Worm (Caenorhabditis elegans) whole organism, mixed stage, embryonic: ENCODE results near the gene F33H12.1.
A peak's percentile ranks its signal among the peaks of the same experiment; 100 is the strongest.

Source experiments
- M03D4.4 ChIP-seq: sonication (generic microtip); optimal IDR thresholded peaks from 2 replicates; lab custom pipeline; 2017; ENCODE audit warnings: mild to moderate bottlenecking, missing genetic modification characterization, missing compliant biosample characterization
- bed-3 ChIP-seq: fragments of 200-800 bp; sonication (Bioruptor generic); optimal IDR thresholded peaks from 3 replicates; lab custom pipeline; 2018; ENCODE audit warnings: mild to moderate bottlenecking, missing genetic modification characterization, moderate library complexity, missing compliant biosample characterization
- blmp-1 ChIP-seq: fragments of 150-350 bp; optimal IDR thresholded peaks from 2 replicates; lab custom pipeline; 2014; ENCODE audit warnings: missing biosample characterization, missing genetic modification characterization
- ceh-39 ChIP-seq: fragments of 150-350 bp; optimal IDR thresholded peaks from 2 replicates; lab custom pipeline; 2014; ENCODE audit warnings: missing biosample characterization, missing genetic modification characterization
- ceh-43 ChIP-seq: fragments of 200-800 bp; sonication (Bioruptor generic); optimal IDR thresholded peaks from 2 replicates; lab custom pipeline; 2018; ENCODE audit warnings: mild to moderate bottlenecking, missing genetic modification characterization, moderate library complexity, missing compliant biosample characterization
- ceh-83 ChIP-seq: fragments of 200-800 bp; sonication (Bioruptor generic); optimal IDR thresholded peaks from 2 replicates; lab custom pipeline; 2018; ENCODE audit warnings: mild to moderate bottlenecking, missing genetic modification characterization, missing compliant biosample characterization
- cnd-1 ChIP-seq: fragments of 200-800 bp; sonication (Bioruptor generic); optimal IDR thresholded peaks from 2 replicates; lab custom pipeline; 2018; ENCODE audit warnings: mild to moderate bottlenecking, missing genetic modification characterization, missing compliant biosample characterization
- drap-1 ChIP-seq: fragments of 200-800 bp; sonication (Bioruptor generic); optimal IDR thresholded peaks from 3 replicates; lab custom pipeline; 2018; ENCODE audit warnings: mild to moderate bottlenecking, missing genetic modification characterization, missing compliant biosample characterization
- elt-1 ChIP-seq: sonication (generic microtip); optimal IDR thresholded peaks from 2 replicates; lab custom pipeline; 2017; ENCODE audit warnings: missing genetic modification characterization, mild to moderate bottlenecking, missing compliant biosample characterization, antibody characterized with exemption, moderate library complexity, borderline replicate concordance; ENCODE audit not compliant: insufficient read depth
- flh-1 ChIP-seq: fragments of 200-800 bp; sonication (Bioruptor generic); optimal IDR thresholded peaks from 2 replicates; lab custom pipeline; 2018; ENCODE audit warnings: mild to moderate bottlenecking, missing genetic modification characterization, moderate library complexity, missing compliant biosample characterization
- ham-2 ChIP-seq: fragments of 200-800 bp; sonication (Bioruptor generic); optimal IDR thresholded peaks from 2 replicates; lab custom pipeline; 2018; ENCODE audit warnings: mild to moderate bottlenecking, missing genetic modification characterization, missing compliant biosample characterization
- hlh-1 ChIP-seq: fragments of 150-350 bp; optimal IDR thresholded peaks from 2 replicates; lab custom pipeline; 2014; ENCODE audit warnings: missing biosample characterization, missing genetic modification reagents, missing genetic modification characterization
- lin-32 ChIP-seq: fragments of 200-800 bp; sonication (Bioruptor generic); optimal IDR thresholded peaks from 2 replicates; lab custom pipeline; 2018; ENCODE audit warnings: mild to moderate bottlenecking, missing genetic modification characterization, missing compliant biosample characterization
- lsy-2 ChIP-seq: fragments of 150-350 bp; optimal IDR thresholded peaks from 2 replicates; lab custom pipeline; 2014; ENCODE audit warnings: missing biosample characterization, missing genetic modification characterization
- mab-5 ChIP-seq: fragments of 150-350 bp; optimal IDR thresholded peaks from 2 replicates; lab custom pipeline; 2014; ENCODE audit warnings: missing biosample characterization, missing genetic modification characterization
- mep-1 ChIP-seq: fragments of 150-350 bp; optimal IDR thresholded peaks from 2 replicates; lab custom pipeline; 2017; ENCODE audit warnings: missing biosample characterization, missing genetic modification reagents, missing genetic modification characterization, inconsistent platforms
- mls-2 ChIP-seq: sonication (generic microtip); optimal IDR thresholded peaks from 2 replicates; lab custom pipeline; 2016; ENCODE audit warnings: mild to moderate bottlenecking, missing genetic modification characterization, moderate library complexity, missing compliant biosample characterization
- nhr-12 ChIP-seq: fragments of 150-350 bp; optimal IDR thresholded peaks from 2 replicates; lab custom pipeline; 2014; ENCODE audit warnings: missing biosample characterization, missing genetic modification characterization
- nhr-2 ChIP-seq: fragments of 150-350 bp; optimal IDR thresholded peaks from 2 replicates; lab custom pipeline; 2014; ENCODE audit warnings: missing biosample characterization, missing genetic modification characterization
- nhr-237 ChIP-seq: fragments of 150-350 bp; optimal IDR thresholded peaks from 2 replicates; lab custom pipeline; 2014; ENCODE audit warnings: missing biosample characterization, missing genetic modification characterization
- nhr-28 ChIP-seq: fragments of 150-350 bp; optimal IDR thresholded peaks from 2 replicates; lab custom pipeline; 2014; ENCODE audit warnings: missing biosample characterization, missing genetic modification characterization
- nhr-76 ChIP-seq: sonication (generic microtip); optimal IDR thresholded peaks from 2 replicates; lab custom pipeline; 2017; ENCODE audit warnings: missing biosample characterization, missing genetic modification characterization
- pha-4 ChIP-seq: fragments of 150-350 bp; optimal IDR thresholded peaks from 2 replicates; lab custom pipeline; 2018; ENCODE audit warnings: missing biosample characterization, missing genetic modification reagents, missing genetic modification characterization
- snpc-4 ChIP-seq: fragments of 150-350 bp; optimal IDR thresholded peaks from 2 replicates; lab custom pipeline; 2014; ENCODE audit warnings: missing biosample characterization, missing genetic modification characterization
- sptf-1 ChIP-seq: sonication (generic microtip); optimal IDR thresholded peaks from 2 replicates; lab custom pipeline; 2017; ENCODE audit warnings: mild to moderate bottlenecking, missing genetic modification characterization, moderate library complexity, missing compliant biosample characterization
- tbx-8 ChIP-seq: fragments of 200-800 bp; sonication (Bioruptor generic); optimal IDR thresholded peaks from 2 replicates; lab custom pipeline; 2018; ENCODE audit warnings: mild to moderate bottlenecking, missing genetic modification characterization, moderate library complexity, missing compliant biosample characterization
- unc-120 ChIP-seq: sonication (generic microtip); optimal IDR thresholded peaks from 2 replicates; lab custom pipeline; 2017; ENCODE audit warnings: missing genetic modification characterization, missing compliant biosample characterization; ENCODE audit not compliant: poor library complexity, severe bottlenecking
- unc-39 ChIP-seq: fragments of 150-350 bp; optimal IDR thresholded peaks from 2 replicates; lab custom pipeline; 2014; ENCODE audit warnings: missing biosample characterization, missing genetic modification characterization
- unc-62 ChIP-seq: fragments of 150-350 bp; optimal IDR thresholded peaks from 2 replicates; lab custom pipeline; 2014; ENCODE audit warnings: missing biosample characterization, missing genetic modification reagents, missing genetic modification characterization
- ztf-11 ChIP-seq: fragments of 150-350 bp; optimal IDR thresholded peaks from 2 replicates; lab custom pipeline; 2014; ENCODE audit warnings: missing biosample characterization, missing genetic modification characterization

Gene F33H12.1

ce11 chrII:2570384-2570964 is 29.8 kb upstream of the F33H12.1 start:
- TF ChIP-seq M03D4.4 (tag; lab: Kevin White, UChicago) (peak; percentile 79), sptf-1 (tag; lab: Kevin White, UChicago) (peak; percentile 84), bed-3 (GFP tag; lab: Kevin White, UChicago) (peak; percentile 70), unc-120 (peak; percentile 39)

- TF ChIP-seq flh-1 (GFP tag; lab: Kevin White, UChicago) (no peak), ceh-43 (GFP tag; lab: Kevin White, UChicago) (no peak), hlh-1 (tag; lab: Kevin White, UChicago) (no peak)
These were observed 22.1 kb upstream of the F33H12.1 start for ce11 chrII:2578216-2578615.

- TF ChIP-seq blmp-1 (tag; lab: Kevin White, UChicago) (no peak), ceh-39 (tag; lab: Kevin White, UChicago) (no peak), bed-3 (GFP tag; lab: Kevin White, UChicago) (no peak), mep-1 (no peak), nhr-28 (tag; lab: Kevin White, UChicago) (no peak), ztf-11 (tag; lab: Kevin White, UChicago) (no peak), tbx-8 (GFP tag; lab: Kevin White, UChicago) (no peak), nhr-76 (no peak), M03D4.4 (tag; lab: Kevin White, UChicago) (no peak), mab-5 (tag; lab: Kevin White, UChicago) (no peak), nhr-237 (tag; lab: Kevin White, UChicago) (no peak), ham-2 (GFP tag; lab: Kevin White, UChicago) (no peak), cnd-1 (tag; lab: Kevin White, UChicago) (no peak), flh-1 (GFP tag; lab: Kevin White, UChicago) (no peak), elt-1 (tag; lab: Kevin White, UChicago) (no peak)
- TF ChIP-seq, all 35 proteins: peak for 0
These were observed 17.2 kb upstream of the F33H12.1 start, which contains the start of gene sri-74 for ce11 chrII:2583044-2583443. Gene sri-74 (minus strand): TSS chrII:2583144.

ce11 chrII:2585493-2585892 is 14.8 kb upstream of the F33H12.1 start, which contains the start of gene sri-36:
Gene sri-36 (minus strand): TSS chrII:2585593.
- TF ChIP-seq ceh-39 (tag; lab: Kevin White, UChicago), result no peak
- TF ChIP-seq hlh-1 (tag; lab: Kevin White, UChicago), result no peak
- no peak for TF ChIP-seq M03D4.4 (tag; lab: Kevin White, UChicago)
- TF ChIP-seq ham-2 (GFP tag; lab: Kevin White, UChicago), result no peak
- TF ChIP-seq mab-5 (tag; lab: Kevin White, UChicago), result no peak
- no peak for TF ChIP-seq ceh-83 (GFP tag; lab: Kevin White, UChicago)
- TF ChIP-seq drap-1 (GFP tag; lab: Kevin White, UChicago), result no peak
- TF ChIP-seq nhr-12, result no peak
- no peak for TF ChIP-seq elt-1 (tag; lab: Kevin White, UChicago)
- TF ChIP-seq unc-62 (GFP tag; lab: Kevin White, UChicago), result no peak
- TF ChIP-seq sptf-1 (tag; lab: Kevin White, UChicago), result no peak
- no peak for TF ChIP-seq lsy-2
- no peak for TF ChIP-seq pha-4 (tag; lab: Kevin White, UChicago)
- TF ChIP-seq unc-39, result no peak
- no peak for TF ChIP-seq nhr-237 (tag; lab: Kevin White, UChicago)
- TF ChIP-seq mls-2, result no peak
- TF ChIP-seq ztf-11 (tag; lab: Kevin White, UChicago), result no peak
- no peak for TF ChIP-seq unc-120
- TF ChIP-seq lin-32, result no peak
- no peak for TF ChIP-seq bed-3 (GFP tag; lab: Kevin White, UChicago)
- TF ChIP-seq, all 35 proteins: peak for 0

ce11 chrII:2586861-2587554 is 13.3 kb upstream of the F33H12.1 start, which contains the start of the genes F33H12.7 and sri-39:
Gene F33H12.7 (minus strand): TSS chrII:2586911.
Gene sri-39 (plus strand): TSS chrII:2587504.
- TF ChIP-seq unc-120, result no peak
- no peak for TF ChIP-seq unc-62 (GFP tag; lab: Kevin White, UChicago)
- no peak for TF ChIP-seq mep-1
- TF ChIP-seq cnd-1 (tag; lab: Kevin White, UChicago), result no peak
- TF ChIP-seq unc-39, result no peak
- TF ChIP-seq nhr-76, result no peak
- TF ChIP-seq hlh-1 (tag; lab: Kevin White, UChicago), result no peak
- TF ChIP-seq nhr-2 (tag; lab: Kevin White, UChicago), result no peak
- no peak for TF ChIP-seq ztf-11 (tag; lab: Kevin White, UChicago)
- no peak for TF ChIP-seq snpc-4 (tag; lab: Kevin White, UChicago)
